Fruit fly (Drosophila melanogaster) whole organism, embryonic: Measurements from ENCODE around the gene CG9018.

Experiments used
- BEAF-32 ChIP-seq: fragments of 200-800 bp; sonication (Bioruptor generic); optimal IDR thresholded peaks from 3 replicates; lab custom pipeline; 2017; ENCODE audit warnings: missing biosample characterization, missing genetic modification characterization, mild to moderate bottlenecking, moderate library complexity, missing genetic modification reagents
- CG11085 ChIP-seq: fragments of 200-800 bp; sonication (Bioruptor generic); IDR thresholded peaks from 2 replicates; pipeline ENCODE4 v1.3.6; 2022; ENCODE audit warnings: missing biosample characterization, missing genetic modification characterization
- CG11723 ChIP-seq: fragments of 200-800 bp; sonication (Bioruptor generic); optimal IDR thresholded peaks from 2 replicates; lab custom pipeline; 2017; ENCODE audit warnings: missing biosample characterization, mild to moderate bottlenecking, missing genetic modification characterization
- CG1233 ChIP-seq: fragments of 200-800 bp; sonication (Bioruptor generic); optimal IDR thresholded peaks from 4 replicates; lab custom pipeline; 2018; ENCODE audit warnings: missing biosample characterization, mild to moderate bottlenecking, missing genetic modification characterization
- CG30403 ChIP-seq: fragments of 200-800 bp; sonication (Bioruptor generic); optimal IDR thresholded peaks from 3 replicates; lab custom pipeline; 2016; ENCODE audit warnings: missing biosample characterization, missing genetic modification characterization
- CG32532 ChIP-seq: fragments of 200-800 bp; sonication (Bioruptor generic); IDR thresholded peaks from 2 replicates; pipeline ENCODE4 v1.3.6; 2022; ENCODE audit warnings: missing biosample characterization, missing genetic modification characterization
- CG33557 ChIP-seq: fragments of 200-800 bp; sonication (Bioruptor generic); optimal IDR thresholded peaks from 2 replicates; lab custom pipeline; 2019; ENCODE audit warnings: missing biosample characterization, mild to moderate bottlenecking, missing genetic modification characterization, moderate library complexity
- CG3407 ChIP-seq: fragments of 200-800 bp; sonication (Bioruptor generic); optimal IDR thresholded peaks from 2 replicates; lab custom pipeline; 2018; ENCODE audit warnings: missing biosample characterization, mild to moderate bottlenecking, missing genetic modification characterization
- CG3726 ChIP-seq: fragments of 200-800 bp; sonication (Bioruptor generic); IDR thresholded peaks from 3 replicates; pipeline ENCODE4, ENCODE4 v1.3.6; 2022; ENCODE audit warnings: missing biosample characterization, missing genetic modification characterization
- CG42726 ChIP-seq: fragments of 200-800 bp; sonication (Bioruptor generic); IDR thresholded peaks from 2 replicates; pipeline ENCODE4 v1.3.6; 2022; ENCODE audit warnings: missing biosample characterization, missing genetic modification characterization; ENCODE audit not compliant: partially characterized antibody
- CG43689 ChIP-seq: fragments of 200-800 bp; sonication (Bioruptor generic); IDR thresholded peaks from 2 replicates; pipeline ENCODE4 v1.3.6; 2022; ENCODE audit warnings: missing biosample characterization, missing genetic modification characterization
- CG5245 ChIP-seq: fragments of 200-800 bp; sonication (Bioruptor generic); optimal IDR thresholded peaks from 3 replicates; lab custom pipeline; 2016; ENCODE audit warnings: missing biosample characterization, missing genetic modification characterization
- CG7745 ChIP-seq: fragments of 200-800 bp; sonication (Bioruptor generic); optimal IDR thresholded peaks from 2 replicates; lab custom pipeline; 2018; ENCODE audit warnings: missing biosample characterization, mild to moderate bottlenecking, missing genetic modification characterization, moderate library complexity
- CG8924 ChIP-seq: fragments of 200-800 bp; optimal IDR thresholded peaks from 3 replicates; lab custom pipeline; 2019; ENCODE audit warnings: missing biosample characterization, mild to moderate bottlenecking, missing genetic modification characterization, moderate library complexity
- D ChIP-seq, 2 experiments: fragments of 200-800 bp in 1 of 2; fragments of >200 bp in 1 of 2; sonication (Bioruptor generic) in 1 of 2; optimal IDR thresholded peaks; 2 replicates in 1 of 2; 3 replicates in 1 of 2; lab custom pipeline; 2017; ENCODE audit warnings: mild to moderate bottlenecking in 1 of 2, missing biosample characterization in 1 of 2, missing genetic modification characterization in 1 of 2, missing genetic modification reagents in 1 of 2
- Dip3 ChIP-seq: fragments of 200-800 bp; sonication (Bioruptor generic); optimal IDR thresholded peaks from 3 replicates; lab custom pipeline; 2016; ENCODE audit warnings: missing biosample characterization, missing genetic modification characterization
- Dll ChIP-seq: fragments of 200-800 bp; sonication (Bioruptor generic); IDR thresholded peaks from 4 replicates; pipeline ENCODE4 v1.3.6; 2022; ENCODE audit warnings: missing biosample characterization, missing genetic modification characterization; ENCODE audit not compliant: partially characterized antibody
- E2f2 ChIP-seq: fragments of 200-800 bp; sonication (Bioruptor generic); IDR thresholded peaks from 2 replicates; pipeline ENCODE4 v1.3.6; 2022; ENCODE audit warnings: missing biosample characterization, missing genetic modification characterization
- Ets65A ChIP-seq: fragments of 200-800 bp; sonication (Bioruptor generic); peaks from one replicate; lab custom pipeline; 2016; ENCODE audit warnings: missing biosample characterization, missing genetic modification characterization
- Fer1 ChIP-seq: fragments of 200-800 bp; sonication (Bioruptor generic); optimal IDR thresholded peaks from 2 replicates; lab custom pipeline; 2017; ENCODE audit warnings: missing biosample characterization, mild to moderate bottlenecking, missing genetic modification characterization
- Lhr ChIP-seq: fragments of 200-800 bp; sonication (Bioruptor generic); optimal IDR thresholded peaks from 3 replicates; lab custom pipeline; 2017; ENCODE audit warnings: mild to moderate bottlenecking, missing biosample characterization, missing genetic modification reagents, missing genetic modification characterization
- MTF-1 ChIP-seq: fragments of 200-800 bp; sonication (Bioruptor generic); optimal IDR thresholded peaks from 2 replicates; lab custom pipeline; 2018; ENCODE audit warnings: missing biosample characterization, mild to moderate bottlenecking, missing genetic modification characterization, borderline replicate concordance
- Mad ChIP-seq: fragments of 200-800 bp; sonication (Bioruptor generic); optimal IDR thresholded peaks from 2 replicates; lab custom pipeline; 2016; ENCODE audit warnings: missing biosample characterization, missing genetic modification characterization
- PHDP ChIP-seq: fragments of 200-800 bp; sonication (Bioruptor generic); optimal IDR thresholded peaks from 3 replicates; lab custom pipeline; 2018; ENCODE audit warnings: missing biosample characterization, mild to moderate bottlenecking, missing genetic modification characterization, moderate library complexity
- Ptx1 ChIP-seq: fragments of 200-800 bp; sonication (Bioruptor generic); IDR thresholded peaks from 2 replicates; pipeline ENCODE4 v1.3.6; 2022; ENCODE audit warnings: missing biosample characterization, missing genetic modification characterization
- Side ChIP-seq: fragments of 200-800 bp; sonication (Bioruptor generic); optimal IDR thresholded peaks from 2 replicates; lab custom pipeline; 2016; ENCODE audit warnings: missing biosample characterization, missing genetic modification characterization
- ac ChIP-seq: fragments of 200-800 bp; sonication (Bioruptor generic); optimal IDR thresholded peaks from 3 replicates; lab custom pipeline; 2017; ENCODE audit warnings: missing biosample characterization, mild to moderate bottlenecking, missing genetic modification characterization
- br ChIP-seq: fragments of >200 bp; optimal IDR thresholded peaks from 2 replicates; lab custom pipeline; 2017
- cas ChIP-seq: fragments of 200-800 bp; sonication (Bioruptor generic); IDR thresholded peaks from 2 replicates; pipeline ENCODE4 v1.3.6; 2022; ENCODE audit warnings: missing biosample characterization, missing genetic modification characterization
- chinmo ChIP-seq: fragments of 200-800 bp; sonication (Bioruptor generic); IDR thresholded peaks from 4 replicates; pipeline ENCODE4 v1.3.6; 2022; ENCODE audit warnings: missing biosample characterization, missing genetic modification characterization; ENCODE audit not compliant: partially characterized antibody
- dm ChIP-seq: fragments of 200-800 bp; sonication (Bioruptor generic); optimal IDR thresholded peaks from 3 replicates; lab custom pipeline; 2016; ENCODE audit warnings: missing biosample characterization, missing genetic modification characterization
- dmrt11E ChIP-seq: fragments of 200-800 bp; sonication (Bioruptor generic); optimal IDR thresholded peaks from 3 replicates; lab custom pipeline; 2018; ENCODE audit warnings: missing biosample characterization, mild to moderate bottlenecking, missing genetic modification characterization, moderate library complexity
- emc ChIP-seq: fragments of 200-800 bp; sonication (Bioruptor generic); optimal IDR thresholded peaks from 2 replicates; lab custom pipeline; 2016; ENCODE audit warnings: missing biosample characterization, missing genetic modification characterization
- ems ChIP-seq: fragments of 200-800 bp; sonication (Bioruptor generic); optimal IDR thresholded peaks from 3 replicates; lab custom pipeline; 2016; ENCODE audit warnings: missing biosample characterization, missing genetic modification characterization
- gro ChIP-seq: fragments of 200-800 bp; sonication (Bioruptor generic); optimal IDR thresholded peaks from 2 replicates; lab custom pipeline; 2016; ENCODE audit warnings: missing biosample characterization, missing genetic modification characterization
- h ChIP-seq: fragments of >200 bp; optimal IDR thresholded peaks from 2 replicates; lab custom pipeline; 2017
- kah ChIP-seq: fragments of 200-800 bp; sonication (Bioruptor generic); optimal IDR thresholded peaks from 2 replicates; lab custom pipeline; 2018; ENCODE audit warnings: missing biosample characterization, mild to moderate bottlenecking, missing genetic modification characterization
- lbe ChIP-seq: fragments of 200-800 bp; sonication (Bioruptor generic); optimal IDR thresholded peaks from 2 replicates; lab custom pipeline; 2016; ENCODE audit warnings: missing biosample characterization, mild to moderate bottlenecking, missing genetic modification characterization
- lola ChIP-seq, 3 experiments: fragments of >200 bp in 2 of 3; fragments of 200-800 bp in 1 of 3; sonication (Bioruptor generic) in 1 of 3; optimal IDR thresholded peaks; 2 replicates each; lab custom pipeline; 2017 to 2019; ENCODE audit warnings: missing biosample characterization in 3 of 3, missing genetic modification characterization in 3 of 3, mild to moderate bottlenecking in 1 of 3, moderate library complexity in 1 of 3
- mld ChIP-seq: fragments of 200-800 bp; sonication (Bioruptor generic); IDR thresholded peaks from 3 replicates; pipeline ENCODE4 v1.3.6; 2022; ENCODE audit warnings: missing biosample characterization, missing genetic modification characterization; ENCODE audit not compliant: partially characterized antibody
- org-1 ChIP-seq: fragments of 200-800 bp; sonication (Bioruptor generic); optimal IDR thresholded peaks from 2 replicates; lab custom pipeline; 2017; ENCODE audit warnings: missing biosample characterization, missing genetic modification characterization
- pho ChIP-seq: fragments of 200-800 bp; sonication (Bioruptor generic); optimal IDR thresholded peaks from 2 replicates; lab custom pipeline; 2016; ENCODE audit warnings: missing biosample characterization, missing genetic modification characterization
- pum ChIP-seq: fragments of 200-800 bp; sonication (Bioruptor generic); optimal IDR thresholded peaks from 2 replicates; lab custom pipeline; 2016; ENCODE audit warnings: missing biosample characterization, missing genetic modification characterization
- ranshi ChIP-seq: fragments of 200-800 bp; sonication (Bioruptor generic); IDR thresholded peaks from 2 replicates; pipeline ENCODE4 v1.3.6; 2022; ENCODE audit warnings: missing biosample characterization, missing genetic modification characterization
- ro ChIP-seq: fragments of 200-800 bp; sonication (Bioruptor generic); IDR thresholded peaks from 2 replicates; pipeline ENCODE4 v1.3.6; 2022; ENCODE audit warnings: missing biosample characterization, missing genetic modification characterization
- sens ChIP-seq: fragments of 200-800 bp; sonication (Bioruptor generic); peaks from one replicate; lab custom pipeline; 2016; ENCODE audit warnings: missing biosample characterization, missing genetic modification characterization
- sim ChIP-seq: fragments of 200-800 bp; sonication (Bioruptor generic); IDR thresholded peaks from 2 replicates; pipeline ENCODE4 v1.3.6; 2022; ENCODE audit warnings: missing biosample characterization, missing genetic modification characterization
- slou ChIP-seq: fragments of 200-800 bp; sonication (Bioruptor generic); optimal IDR thresholded peaks from 3 replicates; lab custom pipeline; 2016; ENCODE audit warnings: missing biosample characterization, missing genetic modification characterization
- ssp ChIP-seq: fragments of 200-800 bp; sonication (Bioruptor generic); IDR thresholded peaks from 2 replicates; pipeline ENCODE4 v1.3.6; 2022; ENCODE audit warnings: missing biosample characterization, missing genetic modification characterization
- tx ChIP-seq: fragments of 200-800 bp; sonication (Bioruptor generic); optimal IDR thresholded peaks from 2 replicates; lab custom pipeline; 2016; ENCODE audit warnings: missing biosample characterization, missing genetic modification characterization
- z ChIP-seq: fragments of 200-800 bp; sonication (Bioruptor generic); IDR thresholded peaks from 3 replicates; pipeline ENCODE4 v1.3.6; 2022; ENCODE audit warnings: missing biosample characterization, missing genetic modification characterization

The CG9018 gene

DNA sequence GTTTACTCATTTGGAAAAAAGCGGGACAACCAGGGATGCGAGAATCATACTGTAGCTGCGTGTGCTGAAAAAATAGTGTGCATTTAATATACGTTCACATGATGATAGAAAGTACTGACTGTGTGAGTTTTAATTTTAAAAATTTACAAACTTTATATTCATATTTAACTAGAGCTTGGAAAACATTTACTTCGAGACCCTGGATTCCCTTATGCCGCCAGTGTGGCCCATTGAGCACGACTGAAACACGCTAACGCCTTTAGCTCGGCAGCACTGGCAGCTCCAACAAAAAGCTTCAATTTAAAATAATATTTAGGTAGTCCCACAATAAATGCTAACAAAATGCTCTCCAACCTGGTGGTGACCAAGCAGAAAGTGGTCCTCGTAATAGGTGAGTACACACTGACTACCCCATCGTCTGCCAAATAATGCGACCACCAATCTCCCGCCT, 20.6 kb upstream of the CG9018 start, which contains the start of the genes CG1275 and Elp5 (continued):
- TF ChIP-seq emc (GFP tag; lab: Kevin White, UChicago) = peak; percentile 91
- peak; percentile 100 for TF ChIP-seq CG32532
- TF ChIP-seq ro (GFP tag; lab: Robert Waterston, UW) = peak; percentile 98
- peak; percentile 97 for TF ChIP-seq Dip3 (GFP tag; lab: Kevin White, UChicago)
- TF ChIP-seq CG11723 (GFP tag; lab: Kevin White, UChicago) = peak; percentile 96
- peak; percentile 80 for TF ChIP-seq ac (GFP tag; lab: Kevin White, UChicago)
- peak; percentile 97 for TF ChIP-seq slou (GFP tag; lab: Kevin White, UChicago)
- peak; percentile 93 for TF ChIP-seq E2f2
- peak; percentile 94 for TF ChIP-seq CG3407 (GFP tag; lab: Kevin White, UChicago)
- TF ChIP-seq cas (GFP tag; lab: Robert Waterston, UW) = peak; percentile 99
- peak; percentile 99 for TF ChIP-seq CG1233 (GFP tag; lab: Kevin White, UChicago)
- TF ChIP-seq CG42726 (GFP tag; lab: Robert Waterston, UW) = no peak
- TF ChIP-seq CG11085 (GFP tag; lab: Robert Waterston, UW) = peak; percentile 99
- peak; percentile 45 for TF ChIP-seq BEAF-32 (GFP tag; lab: Kevin White, UChicago)
- TF ChIP-seq lbe (GFP tag; lab: Kevin White, UChicago) = peak; percentile 98
- peak; percentile 94 for TF ChIP-seq CG5245 (GFP tag; lab: Kevin White, UChicago)
- TF ChIP-seq sim = peak; percentile 99
- TF ChIP-seq h (lab: Kevin White, UChicago) = no peak
- peak; percentile 95 for TF ChIP-seq ssp (GFP tag; lab: Robert Waterston, UW)
- peak; percentile 94 for TF ChIP-seq Lhr
- TF ChIP-seq ems = peak; percentile 96
- peak; percentile 96 for TF ChIP-seq Side
- TF ChIP-seq ranshi (GFP tag; lab: Robert Waterston, UW) = peak; percentile 100
- peak; percentile 99 for TF ChIP-seq CG3726 (GFP tag; lab: Robert Waterston, UW)
- peak; percentile 95 for TF ChIP-seq org-1 (GFP tag; lab: Kevin White, UChicago)
- peak; percentile 96 for TF ChIP-seq dmrt11E (tag; lab: Kevin White, UChicago)
- TF ChIP-seq sens = peak; percentile 98
- TF ChIP-seq MTF-1 (GFP tag; lab: Kevin White, UChicago) = peak; percentile 89
- peak; percentile 94 for TF ChIP-seq CG33557 (GFP tag; lab: Kevin White, UChicago)
- TF ChIP-seq pum (GFP tag; lab: Kevin White, UChicago) = peak; percentile 97
- TF ChIP-seq CG30403 (GFP tag; lab: Kevin White, UChicago) = peak; percentile 99
- peak; percentile 96 for TF ChIP-seq tx (GFP tag; lab: Kevin White, UChicago)
- peak in 1 of 3 experiments; percentile 96 for TF ChIP-seq lola (GFP tag; optimal IDR thresholded peaks at IDR 0.05; lab: Kevin White, UChicago)
- TF ChIP-seq Fer1 (GFP tag; lab: Kevin White, UChicago) = peak; percentile 94
- TF ChIP-seq Ets65A (GFP tag; lab: Kevin White, UChicago) = peak; percentile 100
- TF ChIP-seq mld (GFP tag; lab: Robert Waterston, UW) = no peak
- TF ChIP-seq CG8924 (tag; lab: Kevin White, UChicago) = peak; percentile 98
- no peak for TF ChIP-seq br
- peak; percentile 99 for TF ChIP-seq Ptx1
- TF ChIP-seq gro (GFP tag; lab: Kevin White, UChicago) = peak; percentile 95
- TF ChIP-seq chinmo (GFP tag; lab: Robert Waterston, UW) = no peak
- TF ChIP-seq CG7745 (tag; lab: Kevin White, UChicago) = peak; percentile 78
- TF ChIP-seq D (optimal IDR thresholded peaks at IDR 0.05; lab: Kevin White, UChicago) = no peak
- TF ChIP-seq D (GFP tag; optimal IDR thresholded peaks at IDR 0.05; lab: Kevin White, UChicago) = peak; percentile 92
- TF ChIP-seq PHDP (tag; lab: Kevin White, UChicago) = peak; percentile 98
- peak; percentile 49 for TF ChIP-seq kah
- peak; percentile 97 for TF ChIP-seq Mad
- TF ChIP-seq pho = peak; percentile 97
- peak; percentile 86 for TF ChIP-seq z (GFP tag; lab: Robert Waterston, UW)
- TF ChIP-seq CG43689 (GFP tag; lab: Robert Waterston, UW) = peak; percentile 98
- TF ChIP-seq dm (GFP tag; lab: Kevin White, UChicago) = peak; percentile 93
- 0 out of 4 replicates have a peak, but pooled peaks have one; percentile 29 for TF ChIP-seq Dll (GFP tag; lab: Robert Waterston, UW)
